Fruit fly (Drosophila melanogaster) S2 (cell line): ENCODE data around the gene mus301.

ENCODE experiments used
- CG8478 ChIP-seq: fragments of >200 bp; optimal IDR thresholded peaks from 2 replicates; lab custom pipeline; 2018
- CTCF ChIP-seq, 2 experiments: fragments of >200 bp; optimal IDR thresholded peaks; 2 replicates each; lab custom pipeline; 2018

mus301 gene

dm6 chr3L:8128396-8129050 lies 9.1 kb upstream of the mus301 start:
- TF ChIP-seq CTCF (optimal IDR thresholded peaks at IDR 0.05; lab: Kevin White, UChicago) (no peak), CG8478 (lab: Kevin White, UChicago) (no peak)

- TF ChIP-seq CTCF (optimal IDR thresholded peaks at IDR 0.05; lab: Kevin White, UChicago): no peak
- no peak for TF ChIP-seq CG8478 (lab: Kevin White, UChicago)
Observed at dm6 chr3L:8150284-8150683, 12.7 kb downstream of the mus301 start.

dm6 chr3L:8150812-8151211 lies 13.2 kb downstream of the mus301 start:
- TF ChIP-seq CTCF (optimal IDR thresholded peaks at IDR 0.05; lab: Kevin White, UChicago) (no peak), CG8478 (lab: Kevin White, UChicago) (no peak)

- TF ChIP-seq CG8478 (lab: Kevin White, UChicago) (no peak), CTCF (optimal IDR thresholded peaks at IDR 0.05; lab: Kevin White, UChicago) (no peak)
Observed at dm6 chr3L:8151727-8152199, 14.2 kb downstream of the mus301 start, which contains the start of gene CG13676. Gene CG13676 (minus strand): TSS chr3L:8151813.

- no peak for TF ChIP-seq CG8478 (lab: Kevin White, UChicago)
- TF ChIP-seq CTCF (optimal IDR thresholded peaks at IDR 0.05; lab: Kevin White, UChicago): no peak
Observed at dm6 chr3L:8153206-8153996, 15.8 kb downstream of the mus301 start.

- TF ChIP-seq CG8478 (lab: Kevin White, UChicago) (no peak), CTCF (optimal IDR thresholded peaks at IDR 0.05; lab: Kevin White, UChicago) (no peak)
Observed at dm6 chr3L:8154544-8154943, 16.9 kb downstream of the mus301 start.

- TF ChIP-seq CG8478 (lab: Kevin White, UChicago) (no peak), CTCF (optimal IDR thresholded peaks at IDR 0.05; lab: Kevin White, UChicago) (no peak)
Observed at dm6 chr3L:8155324-8155723, 17.7 kb downstream of the mus301 start.

- TF ChIP-seq CG8478 (lab: Kevin White, UChicago): no peak
- TF ChIP-seq CTCF (optimal IDR thresholded peaks at IDR 0.05; lab: Kevin White, UChicago): no peak
Observed at dm6 chr3L:8156199-8156598, 18.6 kb downstream of the mus301 start.

- TF ChIP-seq CTCF (optimal IDR thresholded peaks at IDR 0.05; lab: Kevin White, UChicago) (no peak), CG8478 (lab: Kevin White, UChicago) (no peak)
Observed at dm6 chr3L:8157079-8157478, 19.5 kb downstream of the mus301 start.

dm6 chr3L:8158715-8159380 lies 21.2 kb downstream of the mus301 start, which contains the start of gene CG42445:
Gene CG42445 (minus strand): TSS chr3L:8158900.
- no peak for TF ChIP-seq CG8478 (lab: Kevin White, UChicago)
- no peak for TF ChIP-seq CTCF (optimal IDR thresholded peaks at IDR 0.05; lab: Kevin White, UChicago)

- TF ChIP-seq CTCF (optimal IDR thresholded peaks at IDR 0.05; lab: Kevin White, UChicago) (no peak), CG8478 (lab: Kevin White, UChicago) (no peak)
Observed at dm6 chr3L:8159724-8160422, 22.3 kb downstream of the mus301 start, which contains the start of gene CG43886. Gene CG43886 (minus strand): TSS chr3L:8159774.

dm6 chr3L:8165436-8165835 lies 27.8 kb downstream of the mus301 start, which contains the start of gene CG13675:
Gene CG13675 (minus strand): TSS chr3L:8165518.
- no peak for TF ChIP-seq CG8478 (lab: Kevin White, UChicago)
- TF ChIP-seq CTCF (optimal IDR thresholded peaks at IDR 0.05; lab: Kevin White, UChicago): no peak

dm6 chr3L:8175818-8176217 lies 38.2 kb downstream of the mus301 start, which contains the start of gene RecQ4:
Gene RecQ4 (minus strand): TSS chr3L:8175978.
- TF ChIP-seq CG8478 (lab: Kevin White, UChicago) (no peak), CTCF (optimal IDR thresholded peaks at IDR 0.05; lab: Kevin White, UChicago) (no peak)
